Worm (Caenorhabditis elegans) whole organism, L1 larva: ENCODE results near the gene Y43F8B.3.

Experiments
- C04F5.9 ChIP-seq: sonication (generic microtip); optimal IDR thresholded peaks from 2 replicates; lab custom pipeline; 2016; ENCODE audit warnings: missing genetic modification characterization, missing compliant biosample characterization
- C16A3.4 ChIP-seq: fragments of 150-350 bp; optimal IDR thresholded peaks from 2 replicates; lab custom pipeline; 2014; ENCODE audit warnings: missing biosample characterization, missing genetic modification characterization
- Y116A8C.19 ChIP-seq: sonication (generic microtip); optimal IDR thresholded peaks from 2 replicates; lab custom pipeline; 2016; ENCODE audit warnings: missing compliant biosample characterization, missing genetic modification characterization, borderline replicate concordance
- ama-1 ChIP-seq: fragments of 150-350 bp; optimal IDR thresholded peaks from 2 replicates; lab custom pipeline; 2014
- ceh-63 ChIP-seq: fragments of 200-800 bp; sonication (Bioruptor generic); optimal IDR thresholded peaks from 2 replicates; lab custom pipeline; 2018; ENCODE audit warnings: mild to moderate bottlenecking, missing genetic modification characterization, missing compliant biosample characterization
- ceh-8 ChIP-seq: fragments of 200-800 bp; sonication (Bioruptor generic); optimal IDR thresholded peaks from 2 replicates; lab custom pipeline; 2018; ENCODE audit warnings: mild to moderate bottlenecking, missing genetic modification characterization, moderate library complexity, missing compliant biosample characterization
- ces-1 ChIP-seq: fragments of 150-350 bp; optimal IDR thresholded peaks from 2 replicates; lab custom pipeline; 2014; ENCODE audit warnings: missing biosample characterization, missing genetic modification reagents, missing genetic modification characterization
- dpl-1 ChIP-seq, 3 experiments: fragments of 150-350 bp in 2 of 3; sonication (generic microtip) in 1 of 3; optimal IDR thresholded peaks; 2 replicates each; lab custom pipeline; 2014 to 2017; ENCODE audit warnings: missing biosample characterization in 3 of 3, missing genetic modification characterization in 3 of 3, missing genetic modification reagents in 3 of 3
- efl-1 ChIP-seq, 4 experiments: fragments of 150-350 bp; optimal IDR thresholded peaks in 3 of 4; peaks in 1 of 4; 1 replicate in 1 of 4; 2 replicates in 3 of 4; lab custom pipeline; 2014; ENCODE audit warnings: missing biosample characterization in 2 of 4, missing genetic modification characterization in 2 of 4, missing genetic modification reagents in 2 of 4
- egl-13 ChIP-seq: sonication (generic microtip); optimal IDR thresholded peaks from 2 replicates; lab custom pipeline; 2016; ENCODE audit warnings: missing genotype, missing genetic modification reagents, missing genetic modification characterization, missing compliant biosample characterization
- egl-27 ChIP-seq, 2 experiments: fragments of 150-350 bp in 1 of 2; sonication (generic microtip); optimal IDR thresholded peaks; 3 replicates each; lab custom pipeline; 2017 to 2018; ENCODE audit warnings: missing biosample characterization in 2 of 2, missing genetic modification characterization in 2 of 2, missing genetic modification reagents in 2 of 2
- elt-2 ChIP-seq: sonication (generic microtip); optimal IDR thresholded peaks from 2 replicates; lab custom pipeline; 2016; ENCODE audit warnings: missing genetic modification characterization, mild to moderate bottlenecking, inconsistent platforms, missing compliant biosample characterization, missing genetic modification reagents
- fkh-10 ChIP-seq: sonication (generic microtip); optimal IDR thresholded peaks from 2 replicates; lab custom pipeline; 2017; ENCODE audit warnings: missing biosample characterization, missing genetic modification reagents, missing genetic modification characterization
- fos-1 ChIP-seq: fragments of 150-350 bp; optimal IDR thresholded peaks from 2 replicates; lab custom pipeline; 2014; ENCODE audit warnings: missing biosample characterization, missing genetic modification characterization
- grh-1 ChIP-seq: fragments of 200-800 bp; sonication (Bioruptor generic); IDR thresholded peaks from 2 replicates; pipeline ENCODE4 v1.3.6; 2022; ENCODE audit warnings: missing genetic modification reagents, missing genetic modification characterization, missing compliant biosample characterization
- hpl-2 ChIP-seq: fragments of 150-350 bp; optimal IDR thresholded peaks from 2 replicates; lab custom pipeline; 2014; ENCODE audit warnings: missing biosample characterization, missing genetic modification reagents, missing genetic modification characterization
- irx-1 ChIP-seq: sonication (generic microtip); optimal IDR thresholded peaks from 2 replicates; lab custom pipeline; 2016; ENCODE audit warnings: missing genetic modification characterization, missing compliant biosample characterization
- isw-1 ChIP-seq: fragments of 200-800 bp; sonication (Bioruptor generic); IDR thresholded peaks from 2 replicates; pipeline ENCODE4 v1.3.6; 2022; ENCODE audit warnings: missing genetic modification characterization, missing compliant biosample characterization
- lin-14 ChIP-seq: fragments of 200-800 bp; sonication (Bioruptor generic); optimal IDR thresholded peaks from 2 replicates; lab custom pipeline; 2018; ENCODE audit warnings: mild to moderate bottlenecking, missing genetic modification characterization, moderate library complexity, missing compliant biosample characterization
- lin-15B ChIP-seq: fragments of 150-350 bp; sonication (generic microtip); optimal IDR thresholded peaks from 3 replicates; lab custom pipeline; 2014; ENCODE audit warnings: missing biosample characterization, missing genetic modification characterization
- lin-35 ChIP-seq, 2 experiments: fragments of 150-350 bp; optimal IDR thresholded peaks; 2 replicates each; lab custom pipeline; 2014; ENCODE audit warnings: missing biosample characterization in 2 of 2, missing genetic modification characterization in 2 of 2, missing genetic modification reagents in 2 of 2
- lir-3 ChIP-seq: sonication (generic microtip); optimal IDR thresholded peaks from 2 replicates; lab custom pipeline; 2016; ENCODE audit warnings: mild to moderate bottlenecking, missing genetic modification characterization, moderate library complexity, missing compliant biosample characterization; ENCODE audit not compliant: poor library complexity
- lsy-2 ChIP-seq, 2 experiments: fragments of 150-350 bp; optimal IDR thresholded peaks; 2 replicates each; lab custom pipeline; 2014; ENCODE audit warnings: missing biosample characterization in 2 of 2, missing genetic modification characterization in 2 of 2
- mab-9 ChIP-seq: fragments of 200-800 bp; sonication (Bioruptor generic); IDR thresholded peaks from 2 replicates; pipeline ENCODE4 v1.3.6; 2022; ENCODE audit warnings: missing genetic modification reagents, missing genetic modification characterization, missing compliant biosample characterization
- mef-2 ChIP-seq: fragments of 150-350 bp; optimal IDR thresholded peaks from 2 replicates; lab custom pipeline; 2014; ENCODE audit warnings: missing biosample characterization, missing genetic modification characterization
- mep-1 ChIP-seq: fragments of 150-350 bp; optimal IDR thresholded peaks from 2 replicates; lab custom pipeline; 2014; ENCODE audit warnings: missing biosample characterization, missing genetic modification characterization
- nhr-19 ChIP-seq: fragments of 200-800 bp; sonication (Bioruptor generic); conservative IDR thresholded peaks from 2 replicates; pipeline ENCODE4 v1.3.6; 2022; ENCODE audit warnings: missing genetic modification characterization, missing compliant biosample characterization
- nhr-47 ChIP-seq: sonication (generic microtip); optimal IDR thresholded peaks from 2 replicates; lab custom pipeline; 2016; ENCODE audit warnings: mild to moderate bottlenecking, missing genetic modification characterization, moderate library complexity, missing compliant biosample characterization
- nhr-71 ChIP-seq: sonication (generic microtip); optimal IDR thresholded peaks from 2 replicates; lab custom pipeline; 2016; ENCODE audit warnings: mild to moderate bottlenecking, missing genetic modification characterization, moderate library complexity, missing compliant biosample characterization
- nhr-85 ChIP-seq: sonication (generic microtip); peaks from one replicate; lab custom pipeline; 2016; ENCODE audit warnings: missing genetic modification characterization, inconsistent platforms, missing compliant biosample characterization
- pax-3 ChIP-seq: fragments of 200-800 bp; sonication (Bioruptor generic); optimal IDR thresholded peaks from 2 replicates; lab custom pipeline; 2018; ENCODE audit warnings: mild to moderate bottlenecking, missing genetic modification characterization, moderate library complexity, missing compliant biosample characterization
- pqm-1 ChIP-seq: sonication (generic microtip); optimal IDR thresholded peaks from 3 replicates; lab custom pipeline; 2017; ENCODE audit warnings: missing biosample characterization, missing genetic modification characterization
- skn-1 ChIP-seq: fragments of 150-350 bp; optimal IDR thresholded peaks from 2 replicates; lab custom pipeline; 2014; ENCODE audit warnings: missing biosample characterization, missing genetic modification characterization
- snu-23 ChIP-seq: sonication (generic microtip); optimal IDR thresholded peaks from 2 replicates; lab custom pipeline; 2016; ENCODE audit warnings: missing genetic modification characterization, missing compliant biosample characterization
- sox-4 ChIP-seq: sonication (generic microtip); optimal IDR thresholded peaks from 2 replicates; lab custom pipeline; 2016; ENCODE audit warnings: missing genetic modification characterization, missing compliant biosample characterization
- sptf-1 ChIP-seq: fragments of 150-350 bp; optimal IDR thresholded peaks from 2 replicates; lab custom pipeline; 2014; ENCODE audit warnings: missing biosample characterization, missing genetic modification characterization
- sup-37 ChIP-seq: fragments of 200-800 bp; sonication (Bioruptor generic); optimal IDR thresholded peaks from 2 replicates; lab custom pipeline; 2018; ENCODE audit warnings: mild to moderate bottlenecking, missing genetic modification characterization, missing compliant biosample characterization
- tbx-2 ChIP-seq: sonication (generic microtip); optimal IDR thresholded peaks from 2 replicates; lab custom pipeline; 2016; ENCODE audit warnings: missing genetic modification characterization, missing compliant biosample characterization
- vab-15 ChIP-seq: sonication (generic microtip); optimal IDR thresholded peaks from 2 replicates; lab custom pipeline; 2017; ENCODE audit warnings: missing genotype, mild to moderate bottlenecking, missing genetic modification characterization, missing compliant biosample characterization
- xbp-1 ChIP-seq: sonication (generic microtip); optimal IDR thresholded peaks from 2 replicates; lab custom pipeline; 2016; ENCODE audit warnings: missing genetic modification characterization, missing compliant biosample characterization
- zag-1 ChIP-seq: fragments of 150-350 bp; optimal IDR thresholded peaks from 2 replicates; lab custom pipeline; 2014; ENCODE audit warnings: missing biosample characterization, missing genetic modification characterization
- ztf-11 ChIP-seq, 2 experiments: sonication (generic microtip); optimal IDR thresholded peaks; 2 replicates each; lab custom pipeline; 2016 to 2017; ENCODE audit warnings: missing genetic modification characterization in 2 of 2, missing biosample characterization in 1 of 2, missing compliant biosample characterization in 1 of 2
- ztf-4 ChIP-seq: fragments of 150-350 bp; optimal IDR thresholded peaks from 2 replicates; lab custom pipeline; 2014; ENCODE audit warnings: missing biosample characterization, missing genetic modification characterization

Gene Y43F8B.3

ce11 chrV:19519511-19519934 lies 16.6 kb downstream of the Y43F8B.3 start:
- TF ChIP-seq ama-1 (lab: Kevin White, UChicago), result peak; percentile 50
- TF ChIP-seq sup-37 (GFP tag; lab: Kevin White, UChicago), result no peak
- TF ChIP-seq egl-13 (tag; lab: Kevin White, UChicago), result no peak
- TF ChIP-seq mep-1, result peak; percentile 74
- no peak for TF ChIP-seq pax-3 (tag; lab: Kevin White, UChicago)
- no peak for TF ChIP-seq irx-1 (tag; lab: Kevin White, UChicago)
- no peak for TF ChIP-seq lir-3 (tag; lab: Kevin White, UChicago)
- TF ChIP-seq mab-9 (GFP tag; lab: Robert Waterston, UW), result 0 out of 2 replicates have a peak, but pooled peaks have one; percentile 17
- TF ChIP-seq sox-4, result no peak
- no peak for TF ChIP-seq isw-1 (GFP tag; lab: Robert Waterston, UW)
- peak; percentile 26 for TF ChIP-seq nhr-47 (tag; lab: Kevin White, UChicago)
- TF ChIP-seq lsy-2 (tag; optimal IDR thresholded peaks at IDR 0.05; lab: Kevin White, UChicago), result peak in 1 of 2 experiments; percentile 48
- no peak for TF ChIP-seq mef-2 (tag; lab: Kevin White, UChicago)
- TF ChIP-seq ztf-11 (tag; optimal IDR thresholded peaks at IDR 0.05; lab: Kevin White, UChicago), result no peak
- no peak for TF ChIP-seq vab-15 (tag; lab: Kevin White, UChicago)
- TF ChIP-seq nhr-71 (tag; lab: Kevin White, UChicago), result peak; percentile 28
- TF ChIP-seq hpl-2, result no peak
- TF ChIP-seq pqm-1 (tag; lab: Kevin White, UChicago), result no peak
- TF ChIP-seq ces-1, result no peak
- no peak for TF ChIP-seq C16A3.4 (tag; lab: Kevin White, UChicago)
- no peak for TF ChIP-seq lin-35 (GFP tag; optimal IDR thresholded peaks at IDR 0.05; lab: Kevin White, UChicago)
- no peak for TF ChIP-seq ceh-63 (GFP tag; lab: Kevin White, UChicago)
- TF ChIP-seq dpl-1 (GFP tag; optimal IDR thresholded peaks at IDR 0.05; lab: Kevin White, UChicago), result no peak
- no peak for TF ChIP-seq fos-1 (tag; lab: Kevin White, UChicago)
- no peak for TF ChIP-seq fkh-10
- peak; percentile 53 for TF ChIP-seq nhr-19 (GFP tag; lab: Robert Waterston, UW)
- no peak for TF ChIP-seq lin-15B (tag; lab: Kevin White, UChicago)
- TF ChIP-seq efl-1 (optimal IDR thresholded peaks at IDR 0.05; lab: Kevin White, UChicago), result no peak
- TF ChIP-seq efl-1 (GFP tag; optimal IDR thresholded peaks at IDR 0.05 in 1 of 2; lab: Kevin White, UChicago), result no peak
- TF ChIP-seq snu-23 (GFP tag; lab: Kevin White, UChicago), result no peak
- TF ChIP-seq egl-27 (tag; optimal IDR thresholded peaks at IDR 0.05; lab: Kevin White, UChicago), result no peak
- peak; percentile 37 for TF ChIP-seq skn-1 (tag; lab: Kevin White, UChicago)
- TF ChIP-seq C04F5.9 (tag; lab: Kevin White, UChicago), result no peak
- TF ChIP-seq elt-2 (tag; lab: Kevin White, UChicago), result no peak
- no peak for TF ChIP-seq xbp-1 (tag; lab: Kevin White, UChicago)
- TF ChIP-seq ztf-4 (tag; lab: Kevin White, UChicago), result no peak
- TF ChIP-seq Y116A8C.19 (tag; lab: Kevin White, UChicago), result no peak
- TF ChIP-seq lin-14 (GFP tag; lab: Kevin White, UChicago), result no peak
- TF ChIP-seq nhr-85 (tag; lab: Kevin White, UChicago), result peak; percentile 20
- no peak for TF ChIP-seq sptf-1
- TF ChIP-seq tbx-2 (tag; lab: Kevin White, UChicago), result no peak

ce11 chrV:19520130-19520529 lies 17.2 kb downstream of the Y43F8B.3 start:
- no peak for TF ChIP-seq zag-1 (tag; lab: Kevin White, UChicago)
- peak; percentile 29; the same call in 1 of the 2 replicates for TF ChIP-seq grh-1 (GFP tag; lab: Robert Waterston, UW)
- TF ChIP-seq ceh-8 (GFP tag; lab: Kevin White, UChicago), result no peak
- TF ChIP-seq efl-1 (optimal IDR thresholded peaks at IDR 0.05; lab: Kevin White, UChicago), result no peak
- TF ChIP-seq efl-1 (GFP tag; optimal IDR thresholded peaks at IDR 0.05 in 1 of 2; lab: Kevin White, UChicago), result no peak
